Worm (Caenorhabditis elegans) whole organism, L4/young adult: ENCODE data around the gene C56C10.9.
A peak's percentile ranks its signal among the peaks of the same experiment; 100 is the strongest.

Experiments used
- W03F9.2 ChIP-seq: fragments of 150-350 bp; optimal IDR thresholded peaks from 2 replicates; lab custom pipeline; 2014; ENCODE audit warnings: missing biosample characterization, missing genetic modification characterization
- dao-5 ChIP-seq: sonication (generic microtip); optimal IDR thresholded peaks from 2 replicates; lab custom pipeline; 2016; ENCODE audit warnings: missing genotype, missing genetic modification characterization, moderate library complexity, missing compliant biosample characterization
- him-1 ChIP-seq: sonication (generic microtip); optimal IDR thresholded peaks from 2 replicates; lab custom pipeline; 2016; ENCODE audit warnings: missing genotype, missing genetic modification reagents, missing genetic modification characterization, missing compliant biosample characterization

DNA sequence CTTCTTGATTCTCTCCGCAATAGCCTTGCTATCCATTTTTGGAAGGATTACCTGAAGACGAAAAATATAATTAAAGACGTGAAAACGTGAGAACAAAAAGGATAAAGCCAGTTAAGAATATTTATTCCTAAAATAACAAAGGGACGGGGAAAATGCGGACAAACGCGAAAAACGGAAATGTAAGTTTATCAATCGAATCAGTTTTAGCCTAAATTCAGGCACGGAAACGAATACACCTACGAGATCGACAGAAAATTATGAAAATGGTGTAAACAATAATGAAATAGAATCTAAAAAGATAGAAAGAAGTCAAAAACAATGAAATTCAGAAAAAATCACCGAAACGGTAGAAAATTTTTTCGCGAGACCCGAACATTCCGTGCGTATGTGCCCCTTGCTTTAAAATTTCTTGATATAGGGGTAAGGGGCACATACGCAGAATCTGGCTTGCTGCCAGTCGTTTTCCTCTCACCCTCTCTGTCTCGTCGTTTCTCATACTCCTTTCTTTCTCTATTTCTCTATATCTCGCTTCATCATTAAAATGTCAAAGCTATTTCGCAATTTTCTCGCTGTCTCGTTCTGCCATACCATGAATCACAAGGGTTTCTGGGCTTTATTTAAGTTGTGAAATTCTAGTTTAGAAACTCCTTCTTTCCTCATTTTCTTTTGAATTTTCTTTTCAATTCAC is 3.4 kb downstream of the C56C10.9 start, which contains the start of gene icd-1:
- TF ChIP-seq him-1 (tag; lab: Kevin White, UChicago), result peak; percentile 78
- no peak for TF ChIP-seq dao-5 (tag; lab: Kevin White, UChicago)
- peak; percentile 95 for TF ChIP-seq W03F9.2 (tag; lab: Kevin White, UChicago)
